Fruit fly (Drosophila melanogaster) whole organism, embryonic: Measurements from ENCODE around the gene Gart.

ENCODE experiments used
- B-H2 ChIP-seq: fragments of 200-800 bp; sonication (Bioruptor generic); optimal IDR thresholded peaks from 2 replicates; lab custom pipeline; 2018; ENCODE audit warnings: missing biosample characterization, mild to moderate bottlenecking, missing genetic modification characterization
- Bgb ChIP-seq: fragments of 200-800 bp; sonication (Bioruptor generic); IDR thresholded peaks from 2 replicates; pipeline ENCODE4 v1.3.6; 2022; ENCODE audit warnings: missing biosample characterization, missing genetic modification characterization; ENCODE audit not compliant: partially characterized antibody
- CG10274 ChIP-seq: fragments of 200-800 bp; sonication (Bioruptor generic); optimal IDR thresholded peaks from 3 replicates; lab custom pipeline; 2017; ENCODE audit warnings: missing biosample characterization, mild to moderate bottlenecking, missing genetic modification characterization
- CG10543 ChIP-seq: fragments of 200-800 bp; sonication (Bioruptor generic); optimal IDR thresholded peaks from 3 replicates; lab custom pipeline; 2017; ENCODE audit warnings: missing biosample characterization, mild to moderate bottlenecking, missing genetic modification characterization, moderate library complexity
- CG11504 ChIP-seq: fragments of 200-800 bp; sonication (Bioruptor generic); optimal IDR thresholded peaks from 3 replicates; lab custom pipeline; 2019; ENCODE audit warnings: missing biosample characterization, mild to moderate bottlenecking, missing genetic modification characterization, moderate library complexity
- CG12769 ChIP-seq: fragments of 200-800 bp; sonication (Bioruptor generic); optimal IDR thresholded peaks from 2 replicates; lab custom pipeline; 2019; ENCODE audit warnings: missing biosample characterization, mild to moderate bottlenecking, missing genetic modification characterization, moderate library complexity
- CG13123 ChIP-seq: fragments of 200-800 bp; sonication (Bioruptor generic); optimal IDR thresholded peaks from 2 replicates; lab custom pipeline; 2016; ENCODE audit warnings: missing biosample characterization, missing genetic modification characterization
- CG15479 ChIP-seq: fragments of 200-800 bp; sonication (Bioruptor generic); optimal IDR thresholded peaks from 3 replicates; lab custom pipeline; 2019; ENCODE audit warnings: missing biosample characterization, mild to moderate bottlenecking, missing genetic modification characterization, moderate library complexity
- CG1832 ChIP-seq: fragments of 200-800 bp; sonication (Bioruptor generic); optimal IDR thresholded peaks from 2 replicates; lab custom pipeline; 2017; ENCODE audit warnings: missing biosample characterization, mild to moderate bottlenecking, missing genetic modification characterization, inconsistent platforms
- CG2116 ChIP-seq: fragments of 200-800 bp; sonication (Bioruptor generic); optimal IDR thresholded peaks from 3 replicates; lab custom pipeline; 2018; ENCODE audit warnings: missing biosample characterization, mild to moderate bottlenecking, missing genetic modification characterization
- CG2712 ChIP-seq: fragments of 200-800 bp; optimal IDR thresholded peaks from 3 replicates; lab custom pipeline; 2019; ENCODE audit warnings: missing biosample characterization, mild to moderate bottlenecking, missing genetic modification characterization, moderate library complexity
- CG4820 ChIP-seq: fragments of 200-800 bp; sonication (Bioruptor generic); optimal IDR thresholded peaks from 3 replicates; lab custom pipeline; 2016; ENCODE audit warnings: missing biosample characterization, missing genetic modification characterization
- CG5245 ChIP-seq: fragments of 200-800 bp; sonication (Bioruptor generic); optimal IDR thresholded peaks from 3 replicates; lab custom pipeline; 2016; ENCODE audit warnings: missing biosample characterization, missing genetic modification characterization
- CG5953 ChIP-seq: fragments of 200-800 bp; sonication (Bioruptor generic); IDR thresholded peaks from 2 replicates; pipeline ENCODE4 v1.3.6; 2022; ENCODE audit warnings: missing biosample characterization, missing genetic modification characterization
- CG9932 ChIP-seq: fragments of 200-800 bp; sonication (Bioruptor generic); IDR thresholded peaks from 2 replicates; pipeline ENCODE4 v1.3.6; 2022; ENCODE audit warnings: missing biosample characterization, missing genetic modification characterization
- CHES-1-like ChIP-seq: fragments of 200-800 bp; sonication (Bioruptor generic); optimal IDR thresholded peaks from 2 replicates; lab custom pipeline; 2016; ENCODE audit warnings: missing biosample characterization, missing genetic modification characterization
- Chrac-16 ChIP-seq: fragments of 200-800 bp; sonication (Bioruptor generic); optimal IDR thresholded peaks from 3 replicates; lab custom pipeline; 2016; ENCODE audit warnings: missing biosample characterization, missing genetic modification characterization
- Dfd ChIP-seq, 2 experiments: fragments of >200 bp; optimal IDR thresholded peaks; 2 replicates each; lab custom pipeline; 2017; ENCODE audit warnings: missing biosample characterization in 2 of 2, missing genetic modification characterization in 2 of 2
- Dp ChIP-seq: fragments of 200-800 bp; sonication (Bioruptor generic); optimal IDR thresholded peaks from 2 replicates; lab custom pipeline; 2018; ENCODE audit warnings: missing biosample characterization, mild to moderate bottlenecking, missing genetic modification characterization, moderate library complexity
- Fer2 ChIP-seq: fragments of 200-800 bp; sonication (Bioruptor generic); optimal IDR thresholded peaks from 2 replicates; lab custom pipeline; 2018; ENCODE audit warnings: missing biosample characterization, mild to moderate bottlenecking, missing genetic modification characterization, moderate library complexity
- Kr ChIP-seq: fragments of 200-800 bp; sonication (Bioruptor generic); optimal IDR thresholded peaks from 2 replicates; lab custom pipeline; 2017; ENCODE audit warnings: missing biosample characterization, mild to moderate bottlenecking, missing genetic modification characterization
- Mrtf ChIP-seq: fragments of 200-800 bp; sonication (Bioruptor generic); IDR thresholded peaks from 3 replicates; pipeline ENCODE4 v1.3.6; 2022; ENCODE audit warnings: missing biosample characterization, missing genetic modification characterization
- Tbp ChIP-seq: fragments of >200 bp; optimal IDR thresholded peaks from 2 replicates; lab custom pipeline; 2018; ENCODE audit warnings: missing biosample characterization, missing genetic modification characterization
- Trl ChIP-seq, 3 experiments: fragments of >200 bp in 2 of 3; fragments of 200-800 bp in 1 of 3; sonication (Bioruptor generic) in 1 of 3; optimal IDR thresholded peaks; 2 replicates in 1 of 3; 3 replicates in 2 of 3; lab custom pipeline; 2016 to 2017; ENCODE audit warnings: missing biosample characterization in 1 of 3, missing genetic modification characterization in 1 of 3
- al ChIP-seq: fragments of 200-800 bp; sonication (Bioruptor generic); IDR thresholded peaks from 2 replicates; pipeline ENCODE4 v1.3.6; 2022; ENCODE audit warnings: missing biosample characterization, missing genetic modification characterization
- amos ChIP-seq: fragments of 200-800 bp; sonication (Bioruptor generic); IDR thresholded peaks from 2 replicates; pipeline ENCODE4 v1.3.6; 2022; ENCODE audit warnings: missing biosample characterization, missing genetic modification characterization; ENCODE audit not compliant: partially characterized antibody
- btn ChIP-seq: fragments of 200-800 bp; sonication (Bioruptor generic); optimal IDR thresholded peaks from 2 replicates; lab custom pipeline; 2016; ENCODE audit warnings: missing biosample characterization, missing genetic modification characterization
- caup ChIP-seq: fragments of 200-800 bp; sonication (Bioruptor generic); optimal IDR thresholded peaks from 3 replicates; lab custom pipeline; 2017; ENCODE audit warnings: missing biosample characterization, mild to moderate bottlenecking, missing genetic modification characterization, moderate library complexity; ENCODE audit not compliant: severe bottlenecking
- chinmo ChIP-seq: fragments of 200-800 bp; sonication (Bioruptor generic); IDR thresholded peaks from 4 replicates; pipeline ENCODE4 v1.3.6; 2022; ENCODE audit warnings: missing biosample characterization, missing genetic modification characterization; ENCODE audit not compliant: partially characterized antibody
- ci ChIP-seq: fragments of 200-800 bp; sonication (Bioruptor generic); IDR thresholded peaks from 3 replicates; pipeline ENCODE4 v1.3.6; 2022; ENCODE audit warnings: missing biosample characterization, missing genetic modification characterization
- croc ChIP-seq: fragments of 200-800 bp; sonication (Bioruptor generic); conservative IDR thresholded peaks from 3 replicates; pipeline ENCODE4 v1.3.6; 2022; ENCODE audit warnings: missing biosample characterization, missing genetic modification characterization
- danr ChIP-seq: fragments of 200-800 bp; sonication (Bioruptor generic); IDR thresholded peaks from 2 replicates; pipeline ENCODE4 v1.3.6; 2022; ENCODE audit warnings: missing biosample characterization, missing genetic modification characterization
- gt ChIP-seq: fragments of 200-800 bp; sonication (Bioruptor generic); IDR thresholded peaks from 2 replicates; pipeline ENCODE4 v1.3.6; 2022; ENCODE audit warnings: missing biosample characterization, missing genetic modification characterization
- knrl ChIP-seq: fragments of 200-800 bp; sonication (Bioruptor generic); IDR thresholded peaks from 3 replicates; pipeline ENCODE4 v1.3.6; 2022; ENCODE audit warnings: missing biosample characterization, missing genetic modification characterization; ENCODE audit not compliant: partially characterized antibody
- lola ChIP-seq, 3 experiments: fragments of >200 bp in 2 of 3; fragments of 200-800 bp in 1 of 3; sonication (Bioruptor generic) in 1 of 3; optimal IDR thresholded peaks; 2 replicates each; lab custom pipeline; 2017 to 2019; ENCODE audit warnings: missing biosample characterization in 3 of 3, missing genetic modification characterization in 3 of 3, mild to moderate bottlenecking in 1 of 3, moderate library complexity in 1 of 3
- luna ChIP-seq: fragments of 200-800 bp; sonication (Bioruptor generic); optimal IDR thresholded peaks from 2 replicates; lab custom pipeline; 2016; ENCODE audit warnings: missing biosample characterization, missing genetic modification characterization
- mam ChIP-seq: fragments of 200-800 bp; sonication (Bioruptor generic); optimal IDR thresholded peaks from 3 replicates; lab custom pipeline; 2016; ENCODE audit warnings: missing biosample characterization, missing genetic modification characterization
- nmo ChIP-seq: fragments of 200-800 bp; sonication (Bioruptor generic); optimal IDR thresholded peaks from 2 replicates; lab custom pipeline; 2018; ENCODE audit warnings: missing biosample characterization, mild to moderate bottlenecking, missing genetic modification characterization, moderate library complexity
- otp ChIP-seq: fragments of 200-800 bp; sonication (Bioruptor generic); IDR thresholded peaks from 3 replicates; pipeline ENCODE4, ENCODE4 v1.3.6; 2022; ENCODE audit warnings: missing biosample characterization, missing genetic modification characterization
- pzg ChIP-seq: fragments of 200-800 bp; sonication (Bioruptor generic); optimal IDR thresholded peaks from 3 replicates; lab custom pipeline; 2018; ENCODE audit warnings: missing biosample characterization, mild to moderate bottlenecking, missing genetic modification characterization, moderate library complexity
- schlank ChIP-seq: fragments of 200-800 bp; sonication (Bioruptor generic); optimal IDR thresholded peaks from 2 replicates; lab custom pipeline; 2018; ENCODE audit warnings: missing biosample characterization, mild to moderate bottlenecking, missing genetic modification characterization
- sens-2 ChIP-seq: fragments of 200-800 bp; sonication (Bioruptor generic); IDR thresholded peaks from 2 replicates; pipeline ENCODE4 v1.3.6; 2022; ENCODE audit warnings: missing biosample characterization, missing genetic modification characterization
- tin ChIP-seq: fragments of 200-800 bp; sonication (Bioruptor generic); optimal IDR thresholded peaks from 3 replicates; lab custom pipeline; 2016; ENCODE audit warnings: missing biosample characterization, missing genetic modification characterization
- tio ChIP-seq: fragments of 200-800 bp; sonication (Bioruptor generic); optimal IDR thresholded peaks from 2 replicates; lab custom pipeline; 2017; ENCODE audit warnings: missing biosample characterization, missing genetic modification characterization, inconsistent platforms
- tll ChIP-seq, 2 experiments: fragments of 200-800 bp in 1 of 2; fragments of >200 bp in 1 of 2; sonication (Bioruptor generic) in 1 of 2; optimal IDR thresholded peaks; 2 replicates each; lab custom pipeline; 2017 to 2019; ENCODE audit warnings: missing biosample characterization in 2 of 2, missing genetic modification characterization in 2 of 2, mild to moderate bottlenecking in 1 of 2, moderate library complexity in 1 of 2
- tx ChIP-seq: fragments of 200-800 bp; sonication (Bioruptor generic); optimal IDR thresholded peaks from 2 replicates; lab custom pipeline; 2016; ENCODE audit warnings: missing biosample characterization, missing genetic modification characterization
- vnd ChIP-seq: fragments of 200-800 bp; sonication (Bioruptor generic); IDR thresholded peaks from 3 replicates; pipeline ENCODE4 v1.3.6; 2022; ENCODE audit warnings: missing biosample characterization, missing genetic modification characterization; ENCODE audit not compliant: partially characterized antibody
- yki ChIP-seq: fragments of >200 bp; optimal IDR thresholded peaks from 3 replicates; lab custom pipeline; 2018
- zen ChIP-seq: fragments of 200-800 bp; sonication (Bioruptor generic); optimal IDR thresholded peaks from 3 replicates; lab custom pipeline; 2018; ENCODE audit warnings: missing biosample characterization, mild to moderate bottlenecking, missing genetic modification characterization, moderate library complexity
- zfh2 ChIP-seq: fragments of 200-800 bp; sonication (Bioruptor generic); optimal IDR thresholded peaks from 2 replicates; lab custom pipeline; 2016; ENCODE audit warnings: missing biosample characterization, missing genetic modification characterization

The Gart gene

dm6 chr2L:7013157-7013556, 10.5 kb downstream of the Gart start, which contains the start of gene CG43322 (continued):
- TF ChIP-seq Dp (peak; percentile 35), Dfd (GFP tag; optimal IDR thresholded peaks at IDR 0.05; lab: Kevin White, UChicago) (no peak), nmo (GFP tag; lab: Kevin White, UChicago) (no peak), tin (GFP tag; lab: Kevin White, UChicago) (no peak), CG10274 (GFP tag; lab: Kevin White, UChicago) (no peak), yki (lab: Kevin White, UChicago) (no peak), btn (no peak), Chrac-16 (GFP tag; lab: Kevin White, UChicago) (no peak), gt (GFP tag; lab: Robert Waterston, UW) (no peak), CG9932 (GFP tag; lab: Robert Waterston, UW) (no peak), vnd (no peak), pzg (GFP tag; lab: Kevin White, UChicago) (peak; percentile 37), ci (GFP tag; lab: Robert Waterston, UW) (no peak), CG12769 (no peak), tio (GFP tag; lab: Kevin White, UChicago) (no peak), Tbp (GFP tag; lab: Kevin White, UChicago) (no peak), CHES-1-like (GFP tag; lab: Kevin White, UChicago) (no peak), Bgb (GFP tag; lab: Robert Waterston, UW) (no peak), CG2116 (GFP tag; lab: Kevin White, UChicago) (peak; percentile 2), otp (GFP tag; lab: Robert Waterston, UW) (no peak), CG10543 (GFP tag; lab: Kevin White, UChicago) (no peak), CG11504 (no peak), sens-2 (GFP tag; lab: Robert Waterston, UW) (no peak), CG2712 (tag; lab: Kevin White, UChicago) (no peak), croc (GFP tag; lab: Robert Waterston, UW) (no peak), amos (GFP tag; lab: Robert Waterston, UW) (no peak), luna (GFP tag; lab: Kevin White, UChicago) (no peak), schlank (tag; lab: Kevin White, UChicago) (no peak), Fer2 (no peak), lola (GFP tag; optimal IDR thresholded peaks at IDR 0.05; lab: Kevin White, UChicago) (no peak), CG1832 (GFP tag; lab: Kevin White, UChicago) (no peak), knrl (no peak)
- TF ChIP-seq, all 482 proteins: peak for 20

- no peak for TF ChIP-seq al (GFP tag; lab: Robert Waterston, UW)
- TF ChIP-seq CG13123 (GFP tag; lab: Kevin White, UChicago) = no peak
- TF ChIP-seq caup (GFP tag; lab: Kevin White, UChicago) = no peak
- no peak for TF ChIP-seq CG15479 (GFP tag; lab: Kevin White, UChicago)
- no peak for TF ChIP-seq danr (GFP tag; lab: Robert Waterston, UW)
- no peak for TF ChIP-seq Mrtf
- TF ChIP-seq chinmo (GFP tag; lab: Robert Waterston, UW) = no peak
Observed at dm6 chr2L:7011962-7012361, 11.7 kb downstream of the Gart start, which contains the start of gene CG43321. CG43321 (plus strand) TSS chr2L:7012262.

dm6 chr2L:7010513-7010912, 13.2 kb downstream of the Gart start:
- no peak for TF ChIP-seq Trl (optimal IDR thresholded peaks at IDR 0.05; lab: Kevin White, UChicago)
- no peak for TF ChIP-seq Trl (GFP tag; optimal IDR thresholded peaks at IDR 0.05; lab: Kevin White, UChicago)
- no peak for TF ChIP-seq CG5953 (GFP tag; lab: Robert Waterston, UW)
- TF ChIP-seq mam = no peak
- TF ChIP-seq B-H2 = no peak
- TF ChIP-seq zfh2 (GFP tag; lab: Kevin White, UChicago) = no peak
- TF ChIP-seq CG4820 = no peak
- peak; percentile 68 for TF ChIP-seq zen
- no peak for TF ChIP-seq tx (GFP tag; lab: Kevin White, UChicago)
- peak in 1 of 2 experiments; percentile 81 for TF ChIP-seq tll (GFP tag; optimal IDR thresholded peaks at IDR 0.05; lab: Kevin White, UChicago)
- peak; percentile 51 for TF ChIP-seq Kr (GFP tag; lab: Kevin White, UChicago)
- peak; percentile 18 for TF ChIP-seq CG15479 (GFP tag; lab: Kevin White, UChicago)
- no peak for TF ChIP-seq CG5245 (GFP tag; lab: Kevin White, UChicago)
